Worm (Caenorhabditis elegans): ENCODE data around the gene spig-4.
"Not testable (repeated sequence)": the region's sequence is repeated elsewhere in the genome, so short reads cannot be mapped to it uniquely, and the experiment has no call there.

DNA sequence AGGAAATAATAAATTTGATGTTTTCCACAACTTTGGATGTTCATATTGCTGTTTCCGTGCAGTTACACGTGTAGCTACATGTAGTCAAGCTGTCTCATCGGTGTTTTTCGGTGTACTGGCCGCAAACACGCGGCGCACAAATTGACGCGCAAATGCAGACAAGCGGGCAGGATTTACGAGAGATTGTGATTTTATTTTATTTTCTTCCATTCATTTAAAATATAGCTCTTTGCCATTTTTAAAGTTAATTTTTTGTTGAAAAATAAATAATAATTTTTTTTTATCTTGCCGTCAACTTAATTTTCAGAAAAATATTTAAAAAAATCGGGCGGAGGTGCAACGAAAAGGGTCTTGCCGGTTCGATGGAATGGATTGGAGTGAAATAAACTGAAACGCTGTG is 32.4 kb downstream of the spig-4 start, which contains the start of gene F40G12.7:
- not testable (repeated sequence) for TF ChIP-seq nhr-67 (tag; optimal IDR thresholded peaks at IDR 0.05); ama-1 (optimal IDR thresholded peaks at IDR 0.05)
